Fruit fly (Drosophila melanogaster) whole organism, embryonic: ENCODE data around the gene CG46313.

Source experiments
- Aef1 ChIP-seq: fragments of 200-800 bp; sonication (Bioruptor generic); IDR thresholded peaks from 3 replicates; pipeline ENCODE4 v1.3.6; 2022; ENCODE audit warnings: missing biosample characterization, missing genetic modification characterization
- Atf6 ChIP-seq: fragments of 200-800 bp; sonication (Bioruptor generic); IDR thresholded peaks from 2 replicates; pipeline ENCODE4 v1.3.6; 2022; ENCODE audit warnings: missing biosample characterization, missing genetic modification characterization
- B-H2 ChIP-seq: fragments of 200-800 bp; sonication (Bioruptor generic); optimal IDR thresholded peaks from 2 replicates; lab custom pipeline; 2018; ENCODE audit warnings: missing biosample characterization, mild to moderate bottlenecking, missing genetic modification characterization
- CG11456 ChIP-seq: fragments of 200-800 bp; sonication (Bioruptor generic); IDR thresholded peaks from 3 replicates; pipeline ENCODE4 v1.3.6; 2022; ENCODE audit warnings: missing biosample characterization, missing genetic modification characterization
- CG11504 ChIP-seq: fragments of 200-800 bp; sonication (Bioruptor generic); optimal IDR thresholded peaks from 3 replicates; lab custom pipeline; 2019; ENCODE audit warnings: missing biosample characterization, mild to moderate bottlenecking, missing genetic modification characterization, moderate library complexity
- CG1233 ChIP-seq: fragments of 200-800 bp; sonication (Bioruptor generic); optimal IDR thresholded peaks from 4 replicates; lab custom pipeline; 2018; ENCODE audit warnings: missing biosample characterization, mild to moderate bottlenecking, missing genetic modification characterization
- CG13894 ChIP-seq: fragments of 200-800 bp; sonication (Bioruptor generic); optimal IDR thresholded peaks from 3 replicates; lab custom pipeline; 2018; ENCODE audit warnings: missing biosample characterization, mild to moderate bottlenecking, missing genetic modification characterization, moderate library complexity
- CG14965 ChIP-seq: fragments of 200-800 bp; sonication (Bioruptor generic); optimal IDR thresholded peaks from 2 replicates; lab custom pipeline; 2016; ENCODE audit warnings: missing biosample characterization, missing genetic modification characterization, borderline replicate concordance
- CG17328 ChIP-seq: fragments of 200-800 bp; sonication (Bioruptor generic); IDR thresholded peaks from 2 replicates; pipeline ENCODE4 v1.3.6; 2022; ENCODE audit warnings: missing biosample characterization, missing genetic modification characterization
- CG17361 ChIP-seq: fragments of 200-800 bp; sonication (Bioruptor generic); IDR thresholded peaks from 3 replicates; pipeline ENCODE4 v1.3.6; 2022; ENCODE audit warnings: missing biosample characterization, missing genetic modification characterization
- CG2120 ChIP-seq: fragments of 200-800 bp; sonication (Bioruptor generic); optimal IDR thresholded peaks from 3 replicates; lab custom pipeline; 2016; ENCODE audit warnings: missing biosample characterization, missing genetic modification characterization
- CG31365 ChIP-seq: fragments of 200-800 bp; sonication (Bioruptor generic); optimal IDR thresholded peaks from 2 replicates; lab custom pipeline; 2018; ENCODE audit warnings: missing biosample characterization, mild to moderate bottlenecking, missing genetic modification characterization
- CG32772 ChIP-seq: fragments of 200-800 bp; sonication (Bioruptor generic); IDR thresholded peaks from 2 replicates; pipeline ENCODE4 v1.3.6; 2022; ENCODE audit warnings: missing biosample characterization, missing genetic modification characterization
- CG42726 ChIP-seq: fragments of 200-800 bp; sonication (Bioruptor generic); IDR thresholded peaks from 2 replicates; pipeline ENCODE4 v1.3.6; 2022; ENCODE audit warnings: missing biosample characterization, missing genetic modification characterization; ENCODE audit not compliant: partially characterized antibody
- CG6254 ChIP-seq: fragments of 200-800 bp; sonication (Bioruptor generic); optimal IDR thresholded peaks from 3 replicates; lab custom pipeline; 2017; ENCODE audit warnings: mild to moderate bottlenecking, missing biosample characterization, missing genetic modification reagents, missing genetic modification characterization
- CG6765 ChIP-seq: fragments of 200-800 bp; sonication (Bioruptor generic); optimal IDR thresholded peaks from 3 replicates; lab custom pipeline; 2017; ENCODE audit warnings: missing biosample characterization, mild to moderate bottlenecking, missing genetic modification characterization
- CG7271 ChIP-seq: fragments of 200-800 bp; sonication (Bioruptor generic); optimal IDR thresholded peaks from 2 replicates; lab custom pipeline; 2018; ENCODE audit warnings: missing biosample characterization, mild to moderate bottlenecking, missing genetic modification characterization, moderate library complexity
- CG7556 ChIP-seq: fragments of 200-800 bp; sonication (Bioruptor generic); optimal IDR thresholded peaks from 2 replicates; lab custom pipeline; 2017; ENCODE audit warnings: missing biosample characterization, mild to moderate bottlenecking, missing genetic modification characterization
- CG7928 ChIP-seq: fragments of 200-800 bp; sonication (Bioruptor generic); optimal IDR thresholded peaks from 2 replicates; lab custom pipeline; 2017; ENCODE audit warnings: missing biosample characterization, mild to moderate bottlenecking, missing genetic modification characterization
- CG8281 ChIP-seq: fragments of 200-800 bp; sonication (Bioruptor generic); optimal IDR thresholded peaks from 2 replicates; lab custom pipeline; 2018; ENCODE audit warnings: missing biosample characterization, mild to moderate bottlenecking, missing genetic modification characterization, moderate library complexity
- CG9609 ChIP-seq: fragments of 200-800 bp; sonication (Bioruptor generic); optimal IDR thresholded peaks from 3 replicates; lab custom pipeline; 2016; ENCODE audit warnings: missing biosample characterization, missing genetic modification characterization
- CG9876 ChIP-seq: fragments of 200-800 bp; sonication (Bioruptor generic); optimal IDR thresholded peaks from 2 replicates; lab custom pipeline; 2016; ENCODE audit warnings: missing biosample characterization, missing genetic modification characterization
- Doc3 ChIP-seq: fragments of 200-800 bp; sonication (Bioruptor generic); IDR thresholded peaks from 3 replicates; pipeline ENCODE4 v1.3.6; 2022; ENCODE audit warnings: missing biosample characterization, missing genetic modification characterization; ENCODE audit not compliant: partially characterized antibody
- Ets65A ChIP-seq: fragments of 200-800 bp; sonication (Bioruptor generic); peaks from one replicate; lab custom pipeline; 2016; ENCODE audit warnings: missing biosample characterization, missing genetic modification characterization
- Gug ChIP-seq: fragments of 200-800 bp; sonication (Bioruptor generic); IDR thresholded peaks from 4 replicates; pipeline ENCODE4 v1.3.6; 2022; ENCODE audit warnings: missing biosample characterization, missing genetic modification characterization
- Rx ChIP-seq: fragments of 200-800 bp; sonication (Bioruptor generic); IDR thresholded peaks from 2 replicates; pipeline ENCODE4 v1.3.6; 2022; ENCODE audit warnings: missing biosample characterization, missing genetic modification characterization
- aop ChIP-seq: fragments of 200-800 bp; sonication (Bioruptor generic); IDR thresholded peaks from 2 replicates; pipeline ENCODE4 v1.3.6; 2022; ENCODE audit warnings: missing biosample characterization, missing genetic modification characterization
- ara ChIP-seq: fragments of 200-800 bp; sonication (Bioruptor generic); IDR thresholded peaks from 2 replicates; pipeline ENCODE4 v1.3.6; 2022; ENCODE audit warnings: missing biosample characterization, missing genetic modification characterization
- croc ChIP-seq: fragments of 200-800 bp; sonication (Bioruptor generic); conservative IDR thresholded peaks from 3 replicates; pipeline ENCODE4 v1.3.6; 2022; ENCODE audit warnings: missing biosample characterization, missing genetic modification characterization
- dan ChIP-seq: fragments of 200-800 bp; sonication (Bioruptor generic); IDR thresholded peaks from 2 replicates; pipeline ENCODE4 v1.3.6; 2022; ENCODE audit warnings: missing biosample characterization, missing genetic modification characterization
- eyg ChIP-seq: fragments of 200-800 bp; sonication (Bioruptor generic); optimal IDR thresholded peaks from 3 replicates; lab custom pipeline; 2016; ENCODE audit warnings: missing biosample characterization, missing genetic modification characterization
- fd96Cb ChIP-seq: fragments of 200-800 bp; sonication (Bioruptor generic); optimal IDR thresholded peaks from 2 replicates; lab custom pipeline; 2018; ENCODE audit warnings: missing biosample characterization, mild to moderate bottlenecking, missing genetic modification characterization, moderate library complexity
- her ChIP-seq: fragments of 200-800 bp; sonication (Bioruptor generic); optimal IDR thresholded peaks from 2 replicates; lab custom pipeline; 2016; ENCODE audit warnings: missing biosample characterization, missing genetic modification characterization
- inv ChIP-seq: fragments of 200-800 bp; sonication (Bioruptor generic); IDR thresholded peaks from 2 replicates; pipeline ENCODE4 v1.3.6; 2022; ENCODE audit warnings: missing biosample characterization, missing genetic modification characterization; ENCODE audit not compliant: partially characterized antibody
- kah ChIP-seq: fragments of 200-800 bp; sonication (Bioruptor generic); optimal IDR thresholded peaks from 2 replicates; lab custom pipeline; 2018; ENCODE audit warnings: missing biosample characterization, mild to moderate bottlenecking, missing genetic modification characterization
- kni ChIP-seq: fragments of 200-800 bp; sonication (Bioruptor generic); optimal IDR thresholded peaks from 3 replicates; lab custom pipeline; 2017; ENCODE audit warnings: mild to moderate bottlenecking, missing biosample characterization, missing genetic modification reagents, missing genetic modification characterization
- lov ChIP-seq, 2 experiments: fragments of 200-800 bp in 1 of 2; fragments of >200 bp in 1 of 2; sonication (Bioruptor generic) in 1 of 2; IDR thresholded peaks in 1 of 2; optimal IDR thresholded peaks in 1 of 2; 2 replicates in 1 of 2; 3 replicates in 1 of 2; pipeline versions ENCODE4 v1.3.6 to Lab custom; 2017 to 2022; ENCODE audit warnings: missing biosample characterization in 1 of 2, missing genetic modification characterization in 1 of 2
- org-1 ChIP-seq: fragments of 200-800 bp; sonication (Bioruptor generic); optimal IDR thresholded peaks from 2 replicates; lab custom pipeline; 2017; ENCODE audit warnings: missing biosample characterization, missing genetic modification characterization
- otp ChIP-seq: fragments of 200-800 bp; sonication (Bioruptor generic); IDR thresholded peaks from 3 replicates; pipeline ENCODE4, ENCODE4 v1.3.6; 2022; ENCODE audit warnings: missing biosample characterization, missing genetic modification characterization
- pb ChIP-seq: fragments of 200-800 bp; sonication (Bioruptor generic); optimal IDR thresholded peaks from 3 replicates; lab custom pipeline; 2016; ENCODE audit warnings: missing biosample characterization, missing genetic modification characterization
- pnt ChIP-seq: fragments of 200-800 bp; sonication (Bioruptor generic); optimal IDR thresholded peaks from 3 replicates; lab custom pipeline; 2016; ENCODE audit warnings: missing biosample characterization, missing genetic modification characterization
- prd ChIP-seq, 3 experiments: fragments of >200 bp in 2 of 3; fragments of 200-800 bp in 1 of 3; sonication (Bioruptor generic) in 1 of 3; optimal IDR thresholded peaks in 2 of 3; IDR thresholded peaks in 1 of 3; 2 replicates in 2 of 3; 3 replicates in 1 of 3; pipeline versions ENCODE4 v1.3.6 to Lab custom; 2017 to 2022; ENCODE audit warnings: missing biosample characterization in 1 of 3, missing genetic modification characterization in 1 of 3
- row ChIP-seq: fragments of 200-800 bp; sonication (Bioruptor generic); IDR thresholded peaks from 3 replicates; pipeline ENCODE4 v1.3.6; 2022; ENCODE audit warnings: missing biosample characterization, missing genetic modification characterization
- sc ChIP-seq, 3 experiments: fragments of >200 bp in 2 of 3; fragments of 200-800 bp in 1 of 3; sonication (Bioruptor generic) in 1 of 3; optimal IDR thresholded peaks; 2 replicates in 2 of 3; 3 replicates in 1 of 3; lab custom pipeline; 2017; ENCODE audit warnings: mild to moderate bottlenecking in 1 of 3, missing biosample characterization in 1 of 3, missing genetic modification characterization in 1 of 3, missing genetic modification reagents in 1 of 3
- seq ChIP-seq: fragments of 200-800 bp; sonication (Bioruptor generic); IDR thresholded peaks from 2 replicates; pipeline ENCODE4 v1.3.6; 2022; ENCODE audit warnings: missing biosample characterization, missing genetic modification characterization
- slbo ChIP-seq: fragments of 200-800 bp; sonication (Bioruptor generic); IDR thresholded peaks from 2 replicates; pipeline ENCODE4 v1.3.6; 2022; ENCODE audit warnings: missing biosample characterization, missing genetic modification characterization
- tna ChIP-seq: fragments of 200-800 bp; sonication (Bioruptor generic); IDR thresholded peaks from 2 replicates; pipeline ENCODE4 v1.3.6; 2022; ENCODE audit warnings: missing biosample characterization, missing genetic modification characterization; ENCODE audit not compliant: partially characterized antibody
- tup ChIP-seq: fragments of 200-800 bp; sonication (Bioruptor generic); optimal IDR thresholded peaks from 2 replicates; lab custom pipeline; 2016; ENCODE audit warnings: missing biosample characterization, mild to moderate bottlenecking, missing genetic modification characterization, moderate library complexity

The CG46313 gene

DNA sequence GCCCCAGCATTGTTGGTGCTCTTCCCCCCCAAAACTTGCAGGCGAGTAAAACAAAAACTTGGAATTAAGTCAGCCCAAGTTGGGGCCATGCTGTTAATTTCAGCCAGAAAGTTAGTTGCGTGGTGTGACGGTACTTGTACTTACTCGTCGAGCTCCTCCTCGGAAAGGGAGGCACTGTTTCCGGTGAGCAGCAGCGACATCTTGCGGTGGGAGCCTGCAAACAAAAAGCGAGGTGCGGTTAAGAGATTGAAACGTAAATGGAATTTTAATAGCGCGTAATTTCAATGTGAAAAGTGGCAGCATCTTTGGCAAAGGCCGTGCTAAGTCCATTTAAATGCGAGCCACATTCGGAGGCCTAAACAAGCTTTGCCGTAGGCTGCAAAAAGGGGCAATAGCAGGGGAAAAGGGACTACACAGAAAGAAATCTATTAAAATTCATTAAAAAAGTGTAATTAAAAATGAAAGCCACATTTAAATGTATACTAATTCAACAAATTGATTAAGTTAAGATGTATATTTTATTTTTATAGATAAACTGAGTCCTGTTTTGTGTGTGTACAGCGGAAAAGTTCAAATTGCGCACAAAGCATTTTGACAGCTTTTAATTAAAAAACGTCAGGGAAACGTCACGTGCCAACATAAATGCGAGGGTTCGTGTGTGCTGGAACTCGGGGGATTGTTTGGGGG lies 21.8 kb upstream of the CG46313 start (continued):
- TF ChIP-seq dan (GFP tag; lab: Robert Waterston, UW) (no peak), croc (GFP tag; lab: Robert Waterston, UW) (no peak), Rx (GFP tag; lab: Robert Waterston, UW) (no peak), CG13894 (tag; lab: Kevin White, UChicago) (no peak), Ets65A (GFP tag; lab: Kevin White, UChicago) (peak; percentile 78), pb (GFP tag; lab: Kevin White, UChicago) (peak; percentile 25), Aef1 (0 out of 3 replicates have a peak, but pooled peaks have one; percentile 14), B-H2 (GFP tag; lab: Kevin White, UChicago) (no peak), seq (GFP tag; lab: Robert Waterston, UW) (0 out of 2 replicates have a peak, but pooled peaks have one; percentile 20), pnt (GFP tag; lab: Kevin White, UChicago) (no peak), org-1 (no peak), tup (no peak), CG42726 (no peak), CG11504 (tag; lab: Kevin White, UChicago) (peak; percentile 16), CG1233 (GFP tag; lab: Kevin White, UChicago) (peak; percentile 21), CG2120 (GFP tag; lab: Kevin White, UChicago) (peak; percentile 10), CG7271 (tag; lab: Kevin White, UChicago) (no peak), CG7556 (no peak), row (GFP tag; lab: Robert Waterston, UW) (peak; percentile 21; the same call in 1 of the 3 replicates), Gug (GFP tag; lab: Robert Waterston, UW) (no peak), CG9609 (GFP tag; lab: Kevin White, UChicago) (peak; percentile 25), her (GFP tag; lab: Kevin White, UChicago) (no peak), kni (GFP tag; lab: Kevin White, UChicago) (no peak), CG8281 (tag; lab: Kevin White, UChicago) (no peak), eyg (GFP tag; lab: Kevin White, UChicago) (no peak), tna (GFP tag; lab: Robert Waterston, UW) (no peak), Doc3 (GFP tag; lab: Robert Waterston, UW) (no peak), ara (GFP tag; lab: Robert Waterston, UW) (no peak), CG6254 (GFP tag; lab: Kevin White, UChicago) (no peak), lov (optimal IDR thresholded peaks at IDR 0.05; lab: Kevin White, UChicago) (no peak), lov (GFP tag; IDR thresholded peaks at IDR 0.05; lab: Robert Waterston, UW) (0 out of 3 replicates have a peak, but pooled peaks have one; percentile 38), CG11456 (GFP tag; lab: Robert Waterston, UW) (0 out of 3 replicates have a peak, but pooled peaks have one; percentile 45), slbo (GFP tag; lab: Robert Waterston, UW) (peak; percentile 35; the same call in 1 of the 2 replicates), CG7928 (GFP tag; lab: Kevin White, UChicago) (no peak), CG9876 (GFP tag; lab: Kevin White, UChicago) (no peak), Atf6 (GFP tag; lab: Robert Waterston, UW) (no peak; the same call in 1 of the 2 replicates), prd (optimal IDR thresholded peaks at IDR 0.05; lab: Kevin White, UChicago) (no peak), prd (GFP tag; IDR thresholded peaks at IDR 0.05; lab: Robert Waterston, UW) (no peak), fd96Cb (tag; lab: Kevin White, UChicago) (no peak), CG17361 (0 out of 3 replicates have a peak, but pooled peaks have one; percentile 18), CG6765 (GFP tag; lab: Kevin White, UChicago) (peak; percentile 36), CG17328 (GFP tag; lab: Robert Waterston, UW) (0 out of 2 replicates have a peak, but pooled peaks have one; percentile 25), CG14965 (GFP tag; lab: Kevin White, UChicago) (peak; percentile 73), otp (GFP tag; lab: Robert Waterston, UW) (no peak), CG31365 (tag; lab: Kevin White, UChicago) (no peak), CG32772 (no peak), inv (GFP tag; lab: Robert Waterston, UW) (no peak), aop (GFP tag; lab: Robert Waterston, UW) (no peak), sc (optimal IDR thresholded peaks at IDR 0.05; lab: Kevin White, UChicago) (no peak), sc (GFP tag; optimal IDR thresholded peaks at IDR 0.05; lab: Kevin White, UChicago) (no peak), kah (GFP tag; lab: Kevin White, UChicago) (no peak)
